Worm (Caenorhabditis elegans): ENCODE results near the gene ttr-10.

- TF ChIP-seq ztf-11 (tag; optimal IDR thresholded peaks at IDR 0.05) (no peak), nhr-11 (tag; optimal IDR thresholded peaks at IDR 0.05) (no peak), sea-2 (GFP tag; optimal IDR thresholded peaks at IDR 0.05) (no peak), ceh-82 (tag; optimal IDR thresholded peaks at IDR 0.05) (no peak), nhr-23 (tag; optimal IDR thresholded peaks at IDR 0.05) (no peak)
Measured at ce11 chrV:7553873-7554362, at the start of gene ttr-10.

Data from whole organism, L3 larva.